Fruit fly (Drosophila melanogaster): ENCODE data around the gene Art9.
A peak's percentile ranks its signal among the peaks of the same experiment; 100 is the strongest.

Gene Art9

DNA sequence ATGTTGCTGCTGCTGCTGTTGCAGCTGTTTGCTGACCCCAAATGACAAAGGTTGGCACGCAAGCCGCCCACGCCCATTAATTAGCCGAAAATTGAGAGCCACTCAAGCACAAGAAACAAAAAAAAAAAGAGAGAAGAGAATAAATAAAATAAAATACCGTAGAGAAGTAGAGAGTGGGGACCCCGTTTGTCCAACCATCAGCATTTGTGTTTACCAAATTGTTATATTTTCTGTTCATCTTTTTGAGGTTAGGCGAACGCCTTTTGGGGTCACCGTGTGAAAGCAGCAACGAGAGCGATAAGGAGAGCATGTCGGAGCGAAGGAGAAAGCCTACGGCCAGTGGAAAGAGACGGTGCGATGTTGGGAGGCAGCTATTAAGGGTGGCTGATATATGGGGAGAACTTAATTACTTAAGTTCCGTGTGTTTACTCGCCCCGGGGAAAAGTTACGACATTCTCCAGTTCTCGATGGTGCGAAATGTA, 34.9 kb upstream of the Art9 start:
- TF ChIP-seq EcR (GFP tag; optimal IDR thresholded peaks at IDR 0.05) (no peak), Dll (optimal IDR thresholded peaks at IDR 0.05) (no peak), pan (optimal IDR thresholded peaks at IDR 0.05) (no peak), psq (optimal IDR thresholded peaks at IDR 0.05) (no peak), usp (GFP tag; optimal IDR thresholded peaks at IDR 0.05) (no peak), CG8478 (optimal IDR thresholded peaks at IDR 0.05) (no peak)

- TF ChIP-seq CG8478 (optimal IDR thresholded peaks at IDR 0.05) (no peak), pan (optimal IDR thresholded peaks at IDR 0.05) (no peak), usp (GFP tag; optimal IDR thresholded peaks at IDR 0.05) (no peak), Dll (optimal IDR thresholded peaks at IDR 0.05) (no peak), EcR (GFP tag; optimal IDR thresholded peaks at IDR 0.05) (no peak), psq (optimal IDR thresholded peaks at IDR 0.05) (no peak)
These were observed 34.1 kb upstream of the Art9 start for dm6 chr3R:13977126-13977991.

DNA sequence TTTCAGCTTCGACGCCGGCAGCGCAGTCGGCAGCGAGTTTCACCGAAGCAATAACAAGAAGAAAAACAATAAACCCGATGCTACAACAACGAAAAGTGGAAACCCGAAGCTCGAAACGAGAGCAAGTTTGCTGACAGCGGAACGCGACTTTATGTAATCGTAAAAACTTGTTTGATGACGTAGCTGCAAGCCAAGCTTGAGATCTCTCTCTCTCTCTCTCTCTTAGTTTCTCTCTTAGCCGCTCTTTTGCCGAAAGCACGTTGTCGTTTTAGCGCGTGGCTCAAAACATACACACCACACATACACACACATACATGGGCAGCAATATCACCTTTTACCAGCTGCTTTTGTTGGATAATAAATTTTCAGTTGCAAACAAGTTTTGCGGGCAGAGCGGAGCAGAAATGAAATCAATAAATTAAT, 32.8 kb upstream of the Art9 start:
- TF ChIP-seq EcR (GFP tag; optimal IDR thresholded peaks at IDR 0.05): no peak
- TF ChIP-seq psq (optimal IDR thresholded peaks at IDR 0.05): no peak
- TF ChIP-seq usp (GFP tag; optimal IDR thresholded peaks at IDR 0.05): no peak
- no peak for TF ChIP-seq CG8478 (optimal IDR thresholded peaks at IDR 0.05)
- no peak for TF ChIP-seq pan (optimal IDR thresholded peaks at IDR 0.05)
- no peak for TF ChIP-seq Dll (optimal IDR thresholded peaks at IDR 0.05)

dm6 chr3R:13974741-13975245, 31.5 kb upstream of the Art9 start:
- TF ChIP-seq CG8478 (optimal IDR thresholded peaks at IDR 0.05): peak; percentile 7
- TF ChIP-seq psq (optimal IDR thresholded peaks at IDR 0.05): no peak

dm6 chr3R:13972653-13973052, 29.4 kb upstream of the Art9 start:
- TF ChIP-seq usp (GFP tag; optimal IDR thresholded peaks at IDR 0.05): no peak
- TF ChIP-seq pan (optimal IDR thresholded peaks at IDR 0.05): no peak
- no peak for TF ChIP-seq Dll (optimal IDR thresholded peaks at IDR 0.05)
- TF ChIP-seq CG8478 (optimal IDR thresholded peaks at IDR 0.05): no peak
- TF ChIP-seq EcR (GFP tag; optimal IDR thresholded peaks at IDR 0.05): no peak
- TF ChIP-seq psq (optimal IDR thresholded peaks at IDR 0.05): no peak

- TF ChIP-seq EcR (GFP tag; optimal IDR thresholded peaks at IDR 0.05): no peak
- TF ChIP-seq usp (GFP tag; optimal IDR thresholded peaks at IDR 0.05): no peak
- no peak for TF ChIP-seq Dll (optimal IDR thresholded peaks at IDR 0.05)
- no peak for TF ChIP-seq pan (optimal IDR thresholded peaks at IDR 0.05)
- TF ChIP-seq CG8478 (optimal IDR thresholded peaks at IDR 0.05): no peak
- TF ChIP-seq psq (optimal IDR thresholded peaks at IDR 0.05): no peak
These were observed 28.6 kb upstream of the Art9 start for dm6 chr3R:13971728-13972448.

- TF ChIP-seq pan (optimal IDR thresholded peaks at IDR 0.05): no peak
- no peak for TF ChIP-seq CG8478 (optimal IDR thresholded peaks at IDR 0.05)
- no peak for TF ChIP-seq usp (GFP tag; optimal IDR thresholded peaks at IDR 0.05)
- no peak for TF ChIP-seq psq (optimal IDR thresholded peaks at IDR 0.05)
- TF ChIP-seq Dll (optimal IDR thresholded peaks at IDR 0.05): no peak
- TF ChIP-seq EcR (GFP tag; optimal IDR thresholded peaks at IDR 0.05): no peak
These were observed 21.3 kb upstream of the Art9 start, which contains the start of gene Orc2 for dm6 chr3R:13964513-13964975. Gene Orc2, plus strand, starts transcription at chr3R:13964885.

dm6 chr3R:13964074-13964473, 20.8 kb upstream of the Art9 start, which contains the start of gene Kots:
Gene Kots, minus strand, starts transcription at chr3R:13964174.
- TF ChIP-seq pan (optimal IDR thresholded peaks at IDR 0.05) (no peak), psq (optimal IDR thresholded peaks at IDR 0.05) (no peak), Dll (optimal IDR thresholded peaks at IDR 0.05) (no peak), EcR (GFP tag; optimal IDR thresholded peaks at IDR 0.05) (no peak), usp (GFP tag; optimal IDR thresholded peaks at IDR 0.05) (no peak)

- TF ChIP-seq psq (optimal IDR thresholded peaks at IDR 0.05) (no peak), Dll (optimal IDR thresholded peaks at IDR 0.05) (no peak), EcR (GFP tag; optimal IDR thresholded peaks at IDR 0.05) (no peak), pan (optimal IDR thresholded peaks at IDR 0.05) (no peak), CG8478 (optimal IDR thresholded peaks at IDR 0.05) (no peak), usp (GFP tag; optimal IDR thresholded peaks at IDR 0.05) (no peak)
These were observed 15.3 kb upstream of the Art9 start, which contains the start of gene Ipp for dm6 chr3R:13958582-13958981. Gene Ipp, plus strand, starts transcription at chr3R:13958789.

DNA sequence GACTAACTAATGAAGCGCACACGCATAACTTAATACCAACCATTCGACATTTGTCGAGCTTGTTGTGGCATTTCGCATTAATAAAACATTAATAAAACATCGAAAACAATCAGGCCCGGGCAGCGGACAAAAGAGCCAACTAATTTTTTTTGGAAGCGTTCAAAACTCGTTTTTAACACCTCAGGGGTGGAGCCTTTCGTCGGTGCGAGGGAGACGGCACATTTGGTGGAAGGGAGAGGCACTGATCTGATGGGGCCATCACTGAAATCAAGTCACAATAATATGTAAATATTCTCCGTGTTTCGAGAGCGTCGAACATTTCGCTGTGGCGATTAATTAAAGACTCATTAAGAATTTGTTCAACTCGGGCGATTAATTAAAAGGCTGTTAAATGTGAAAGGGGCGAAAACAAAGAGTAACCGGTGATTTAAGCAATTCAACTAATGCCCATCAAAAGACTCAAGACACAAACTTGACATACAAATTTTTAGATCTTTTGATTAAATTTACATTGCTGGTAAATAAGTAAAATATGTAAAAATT, 13.6 kb upstream of the Art9 start:
- TF ChIP-seq pan (optimal IDR thresholded peaks at IDR 0.05) (no peak), EcR (GFP tag; optimal IDR thresholded peaks at IDR 0.05) (no peak), CG8478 (optimal IDR thresholded peaks at IDR 0.05) (no peak), usp (GFP tag; optimal IDR thresholded peaks at IDR 0.05) (no peak), psq (optimal IDR thresholded peaks at IDR 0.05) (no peak)

dm6 chr3R:13955227-13955626, 12.0 kb upstream of the Art9 start:
- TF ChIP-seq CG8478 (optimal IDR thresholded peaks at IDR 0.05) (no peak), Dll (optimal IDR thresholded peaks at IDR 0.05) (no peak), psq (optimal IDR thresholded peaks at IDR 0.05) (no peak), pan (optimal IDR thresholded peaks at IDR 0.05) (no peak), EcR (GFP tag; optimal IDR thresholded peaks at IDR 0.05) (no peak), usp (GFP tag; optimal IDR thresholded peaks at IDR 0.05) (no peak)

Measured in whole organism.